Worm (Caenorhabditis elegans) whole organism, L4/young adult: Measurements from ENCODE around the gene cyp-33C2.

Source experiments
- dao-5 ChIP-seq: sonication (generic microtip); optimal IDR thresholded peaks from 2 replicates; lab custom pipeline; 2016; ENCODE audit warnings: missing genotype, missing genetic modification characterization, moderate library complexity, missing compliant biosample characterization
- him-1 ChIP-seq: sonication (generic microtip); optimal IDR thresholded peaks from 2 replicates; lab custom pipeline; 2016; ENCODE audit warnings: missing genotype, missing genetic modification reagents, missing genetic modification characterization, missing compliant biosample characterization

ce11 chrV:2214428-2215038, 31.2 kb downstream of the cyp-33C2 start, which contains the start of gene nhr-184:
- no peak for TF ChIP-seq dao-5 (tag; lab: Kevin White, UChicago)
- no peak for TF ChIP-seq him-1
